Worm (Caenorhabditis elegans) whole organism, young adult: Measurements from ENCODE around the gene C35B1.7.

Source experiments
- B0019.2 ChIP-seq: fragments of 200-800 bp; sonication (Bioruptor generic); conservative IDR thresholded peaks from 2 replicates; pipeline ENCODE4 v1.3.6; 2022; ENCODE audit warnings: missing genetic modification reagents, missing genetic modification characterization, missing compliant biosample characterization
- F57A8.1 ChIP-seq: fragments of 200-800 bp; sonication (Bioruptor generic); optimal IDR thresholded peaks from 2 replicates; lab custom pipeline; 2018; ENCODE audit warnings: mild to moderate bottlenecking, missing genetic modification characterization, moderate library complexity, missing compliant biosample characterization
- ama-1 ChIP-seq, 3 experiments: fragments of 150-350 bp in 1 of 3; sonication (generic microtip) in 2 of 3; optimal IDR thresholded peaks; 2 replicates each; lab custom pipeline; 2014 to 2018; ENCODE audit warnings: missing biosample characterization in 2 of 3, missing genetic modification characterization in 2 of 3, missing genetic modification reagents in 2 of 3
- ceh-79 ChIP-seq: sonication (generic microtip); optimal IDR thresholded peaks from 2 replicates; lab custom pipeline; 2017; ENCODE audit warnings: mild to moderate bottlenecking, missing genetic modification characterization, missing compliant biosample characterization
- lsl-1 ChIP-seq: fragments of 200-800 bp; sonication (Bioruptor generic); optimal IDR thresholded peaks from 2 replicates; lab custom pipeline; 2018; ENCODE audit warnings: mild to moderate bottlenecking, missing genetic modification characterization, moderate library complexity, missing compliant biosample characterization
- snpc-1.1 ChIP-seq: sonication (generic microtip); optimal IDR thresholded peaks from 2 replicates; lab custom pipeline; 2017; ENCODE audit warnings: missing genetic modification characterization, mild to moderate bottlenecking, missing compliant biosample characterization, antibody characterized with exemption, moderate library complexity, missing genotype, missing genetic modification reagents; ENCODE audit not compliant: insufficient read depth
- unc-62 ChIP-seq: fragments of 150-350 bp; optimal IDR thresholded peaks from 2 replicates; lab custom pipeline; 2014; ENCODE audit warnings: missing biosample characterization, missing genetic modification reagents, missing genetic modification characterization

- TF ChIP-seq ama-1 (optimal IDR thresholded peaks at IDR 0.05; lab: Kevin White, UChicago) (no peak), ama-1 (GFP tag; optimal IDR thresholded peaks at IDR 0.05; lab: Kevin White, UChicago) (no peak), B0019.2 (GFP tag; lab: Robert Waterston, UW) (no peak), snpc-1.1 (no peak), ceh-79 (tag; lab: Kevin White, UChicago) (no peak), unc-62 (GFP tag; lab: Kevin White, UChicago) (no peak), F57A8.1 (GFP tag; lab: Kevin White, UChicago) (no peak), lsl-1 (GFP tag; lab: Kevin White, UChicago) (no peak)
These were observed 28.0 kb upstream of the C35B1.7 start, which contains the start of the genes C35B1.9 and C35B1.3 for ce11 chrIV:4080846-4081245.
